Worm (Caenorhabditis elegans) whole organism, L1 larva: ENCODE data around the gene F18E3.12.
A peak's percentile ranks its signal among the peaks of the same experiment; 100 is the strongest.

ENCODE experiments used
- C16A3.4 ChIP-seq: fragments of 150-350 bp; optimal IDR thresholded peaks from 2 replicates; lab custom pipeline; 2014; ENCODE audit warnings: missing biosample characterization, missing genetic modification characterization
- F16B12.6 ChIP-seq: fragments of 150-350 bp; optimal IDR thresholded peaks from 2 replicates; lab custom pipeline; 2014; ENCODE audit warnings: missing biosample characterization, missing genetic modification characterization
- Y116A8C.19 ChIP-seq: sonication (generic microtip); optimal IDR thresholded peaks from 2 replicates; lab custom pipeline; 2016; ENCODE audit warnings: missing compliant biosample characterization, missing genetic modification characterization, borderline replicate concordance
- aha-1 ChIP-seq: fragments of 150-350 bp; optimal IDR thresholded peaks from 2 replicates; lab custom pipeline; 2014; ENCODE audit warnings: missing biosample characterization, missing genetic modification characterization
- aly-2 ChIP-seq: fragments of 150-350 bp; optimal IDR thresholded peaks from 2 replicates; lab custom pipeline; 2014; ENCODE audit warnings: missing biosample characterization, missing genetic modification characterization
- blmp-1 ChIP-seq: fragments of 150-350 bp; optimal IDR thresholded peaks from 2 replicates; lab custom pipeline; 2014; ENCODE audit warnings: missing biosample characterization, missing genetic modification characterization
- ceh-8 ChIP-seq: fragments of 200-800 bp; sonication (Bioruptor generic); optimal IDR thresholded peaks from 2 replicates; lab custom pipeline; 2018; ENCODE audit warnings: mild to moderate bottlenecking, missing genetic modification characterization, moderate library complexity, missing compliant biosample characterization
- dpl-1 ChIP-seq, 3 experiments: fragments of 150-350 bp in 2 of 3; sonication (generic microtip) in 1 of 3; optimal IDR thresholded peaks; 2 replicates each; lab custom pipeline; 2014 to 2017; ENCODE audit warnings: missing biosample characterization in 3 of 3, missing genetic modification characterization in 3 of 3, missing genetic modification reagents in 3 of 3
- efl-1 ChIP-seq, 4 experiments: fragments of 150-350 bp; optimal IDR thresholded peaks in 3 of 4; peaks in 1 of 4; 1 replicate in 1 of 4; 2 replicates in 3 of 4; lab custom pipeline; 2014; ENCODE audit warnings: missing biosample characterization in 2 of 4, missing genetic modification characterization in 2 of 4, missing genetic modification reagents in 2 of 4
- elt-3 ChIP-seq, 6 experiments: fragments of 150-350 bp in 1 of 6; sonication (generic microtip); optimal IDR thresholded peaks; 2 replicates each; lab custom pipeline; 2017 to 2018; ENCODE audit warnings: missing biosample characterization in 6 of 6, missing genetic modification characterization in 6 of 6, inconsistent platforms in 1 of 6
- fkh-4 ChIP-seq: sonication (generic microtip); optimal IDR thresholded peaks from 2 replicates; lab custom pipeline; 2016; ENCODE audit warnings: missing compliant biosample characterization, missing genetic modification characterization, borderline replicate concordance
- fkh-8 ChIP-seq: sonication (generic microtip); optimal IDR thresholded peaks from 2 replicates; lab custom pipeline; 2016; ENCODE audit warnings: mild to moderate bottlenecking, missing genetic modification characterization, missing compliant biosample characterization
- grh-1 ChIP-seq: fragments of 200-800 bp; sonication (Bioruptor generic); IDR thresholded peaks from 2 replicates; pipeline ENCODE4 v1.3.6; 2022; ENCODE audit warnings: missing genetic modification reagents, missing genetic modification characterization, missing compliant biosample characterization
- hlh-4 ChIP-seq: sonication (generic microtip); optimal IDR thresholded peaks from 2 replicates; lab custom pipeline; 2016; ENCODE audit warnings: mild to moderate bottlenecking, missing genetic modification characterization, missing compliant biosample characterization
- isw-1 ChIP-seq: fragments of 200-800 bp; sonication (Bioruptor generic); IDR thresholded peaks from 2 replicates; pipeline ENCODE4 v1.3.6; 2022; ENCODE audit warnings: missing genetic modification characterization, missing compliant biosample characterization
- jun-1 ChIP-seq: fragments of 150-350 bp; optimal IDR thresholded peaks from 2 replicates; lab custom pipeline; 2014; ENCODE audit warnings: missing biosample characterization, missing genetic modification reagents, missing genetic modification characterization
- lin-13 ChIP-seq: fragments of 150-350 bp; optimal IDR thresholded peaks from 2 replicates; lab custom pipeline; 2014; ENCODE audit warnings: missing biosample characterization, missing genetic modification reagents, missing genetic modification characterization
- lin-14 ChIP-seq: fragments of 200-800 bp; sonication (Bioruptor generic); optimal IDR thresholded peaks from 2 replicates; lab custom pipeline; 2018; ENCODE audit warnings: mild to moderate bottlenecking, missing genetic modification characterization, moderate library complexity, missing compliant biosample characterization
- lin-35 ChIP-seq, 2 experiments: fragments of 150-350 bp; optimal IDR thresholded peaks; 2 replicates each; lab custom pipeline; 2014; ENCODE audit warnings: missing biosample characterization in 2 of 2, missing genetic modification characterization in 2 of 2, missing genetic modification reagents in 2 of 2
- mab-9 ChIP-seq: fragments of 200-800 bp; sonication (Bioruptor generic); IDR thresholded peaks from 2 replicates; pipeline ENCODE4 v1.3.6; 2022; ENCODE audit warnings: missing genetic modification reagents, missing genetic modification characterization, missing compliant biosample characterization
- mdl-1 ChIP-seq, 2 experiments: fragments of 150-350 bp; optimal IDR thresholded peaks; 2 replicates each; lab custom pipeline; 2014 to 2017; ENCODE audit warnings: missing biosample characterization in 2 of 2, missing genetic modification characterization in 2 of 2, inconsistent platforms in 1 of 2
- nhr-11 ChIP-seq: fragments of 150-350 bp; optimal IDR thresholded peaks from 2 replicates; lab custom pipeline; 2014; ENCODE audit warnings: missing biosample characterization, missing genetic modification characterization
- nhr-12 ChIP-seq: sonication (generic microtip); optimal IDR thresholded peaks from 2 replicates; lab custom pipeline; 2017; ENCODE audit warnings: missing biosample characterization, missing genetic modification characterization
- nhr-19 ChIP-seq: fragments of 200-800 bp; sonication (Bioruptor generic); conservative IDR thresholded peaks from 2 replicates; pipeline ENCODE4 v1.3.6; 2022; ENCODE audit warnings: missing genetic modification characterization, missing compliant biosample characterization
- nhr-20 ChIP-seq: sonication (generic microtip); optimal IDR thresholded peaks from 2 replicates; lab custom pipeline; 2016; ENCODE audit warnings: mild to moderate bottlenecking, missing genetic modification characterization, missing compliant biosample characterization
- nhr-71 ChIP-seq: sonication (generic microtip); optimal IDR thresholded peaks from 2 replicates; lab custom pipeline; 2016; ENCODE audit warnings: mild to moderate bottlenecking, missing genetic modification characterization, moderate library complexity, missing compliant biosample characterization
- nhr-76 ChIP-seq: sonication (generic microtip); optimal IDR thresholded peaks from 2 replicates; lab custom pipeline; 2017; ENCODE audit warnings: missing biosample characterization, missing genetic modification characterization
- nhr-77 ChIP-seq: fragments of 150-350 bp; optimal IDR thresholded peaks from 2 replicates; lab custom pipeline; 2014; ENCODE audit warnings: missing biosample characterization, missing genetic modification characterization
- nhr-85 ChIP-seq: sonication (generic microtip); peaks from one replicate; lab custom pipeline; 2016; ENCODE audit warnings: missing genetic modification characterization, inconsistent platforms, missing compliant biosample characterization
- nhr-90 ChIP-seq: sonication (generic microtip); optimal IDR thresholded peaks from 2 replicates; lab custom pipeline; 2016; ENCODE audit warnings: mild to moderate bottlenecking, missing genetic modification characterization, missing compliant biosample characterization; ENCODE audit not compliant: poor library complexity
- skn-1 ChIP-seq: fragments of 150-350 bp; optimal IDR thresholded peaks from 2 replicates; lab custom pipeline; 2014; ENCODE audit warnings: missing biosample characterization, missing genetic modification characterization
- snpc-4 ChIP-seq: fragments of 150-350 bp; optimal IDR thresholded peaks from 2 replicates; lab custom pipeline; 2014; ENCODE audit warnings: missing biosample characterization, missing genetic modification characterization
- snu-23 ChIP-seq: sonication (generic microtip); optimal IDR thresholded peaks from 2 replicates; lab custom pipeline; 2016; ENCODE audit warnings: missing genetic modification characterization, missing compliant biosample characterization
- sptf-1 ChIP-seq: fragments of 150-350 bp; optimal IDR thresholded peaks from 2 replicates; lab custom pipeline; 2014; ENCODE audit warnings: missing biosample characterization, missing genetic modification characterization
- tbx-2 ChIP-seq: sonication (generic microtip); optimal IDR thresholded peaks from 2 replicates; lab custom pipeline; 2016; ENCODE audit warnings: missing genetic modification characterization, missing compliant biosample characterization
- tlp-1 ChIP-seq: fragments of 150-350 bp; optimal IDR thresholded peaks from 2 replicates; lab custom pipeline; 2014; ENCODE audit warnings: missing biosample characterization, missing genetic modification characterization
- unc-130 ChIP-seq: fragments of 150-350 bp; optimal IDR thresholded peaks from 2 replicates; lab custom pipeline; 2017; ENCODE audit warnings: missing biosample characterization, missing genetic modification characterization, inconsistent platforms
- unc-62 ChIP-seq: fragments of 150-350 bp; optimal IDR thresholded peaks from 2 replicates; lab custom pipeline; 2014; ENCODE audit warnings: missing biosample characterization, missing genetic modification reagents, missing genetic modification characterization
- unc-86 ChIP-seq: sonication (generic microtip); optimal IDR thresholded peaks from 2 replicates; lab custom pipeline; 2016; ENCODE audit warnings: missing genetic modification characterization, missing compliant biosample characterization
- xbp-1 ChIP-seq: sonication (generic microtip); optimal IDR thresholded peaks from 2 replicates; lab custom pipeline; 2016; ENCODE audit warnings: missing genetic modification characterization, missing compliant biosample characterization
- zag-1 ChIP-seq: fragments of 150-350 bp; optimal IDR thresholded peaks from 2 replicates; lab custom pipeline; 2014; ENCODE audit warnings: missing biosample characterization, missing genetic modification characterization
- zip-4 ChIP-seq: fragments of 200-800 bp; sonication (Bioruptor generic); optimal IDR thresholded peaks from 2 replicates; lab custom pipeline; 2018; ENCODE audit warnings: mild to moderate bottlenecking, missing genetic modification characterization, moderate library complexity, missing compliant biosample characterization
- ztf-4 ChIP-seq: fragments of 150-350 bp; optimal IDR thresholded peaks from 2 replicates; lab custom pipeline; 2014; ENCODE audit warnings: missing biosample characterization, missing genetic modification characterization

The F18E3.12 gene

DNA sequence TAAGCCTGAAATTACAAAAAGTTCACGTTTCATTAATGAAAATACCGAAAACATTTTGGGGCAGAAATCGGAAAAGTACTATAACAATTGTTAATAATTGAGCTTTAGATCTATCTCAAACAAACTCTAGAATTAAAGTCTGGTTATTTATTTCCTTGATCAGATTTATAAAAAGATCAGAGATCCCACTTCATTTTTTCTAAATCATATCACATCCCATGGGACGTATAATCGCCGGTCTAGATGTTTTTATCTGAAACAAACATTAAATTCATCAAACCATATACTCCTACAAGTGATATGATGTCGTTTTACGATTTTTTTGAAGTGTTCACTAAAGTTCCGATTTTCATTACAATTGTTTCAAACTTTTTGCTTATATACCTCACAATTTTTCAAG lies 3.1 kb upstream of the F18E3.12 start, which contains the start of gene str-41:
Gene str-41, plus strand, starts transcription at position 301 of the 400 bp plus-strand sequence.
- TF ChIP-seq efl-1 (optimal IDR thresholded peaks at IDR 0.05; lab: Kevin White, UChicago), result no peak
- TF ChIP-seq efl-1 (GFP tag; optimal IDR thresholded peaks at IDR 0.05 in 1 of 2; lab: Kevin White, UChicago), result peak in 1 of 2 experiments; percentile 13
- TF ChIP-seq F16B12.6 (tag; lab: Kevin White, UChicago), result no peak

DNA sequence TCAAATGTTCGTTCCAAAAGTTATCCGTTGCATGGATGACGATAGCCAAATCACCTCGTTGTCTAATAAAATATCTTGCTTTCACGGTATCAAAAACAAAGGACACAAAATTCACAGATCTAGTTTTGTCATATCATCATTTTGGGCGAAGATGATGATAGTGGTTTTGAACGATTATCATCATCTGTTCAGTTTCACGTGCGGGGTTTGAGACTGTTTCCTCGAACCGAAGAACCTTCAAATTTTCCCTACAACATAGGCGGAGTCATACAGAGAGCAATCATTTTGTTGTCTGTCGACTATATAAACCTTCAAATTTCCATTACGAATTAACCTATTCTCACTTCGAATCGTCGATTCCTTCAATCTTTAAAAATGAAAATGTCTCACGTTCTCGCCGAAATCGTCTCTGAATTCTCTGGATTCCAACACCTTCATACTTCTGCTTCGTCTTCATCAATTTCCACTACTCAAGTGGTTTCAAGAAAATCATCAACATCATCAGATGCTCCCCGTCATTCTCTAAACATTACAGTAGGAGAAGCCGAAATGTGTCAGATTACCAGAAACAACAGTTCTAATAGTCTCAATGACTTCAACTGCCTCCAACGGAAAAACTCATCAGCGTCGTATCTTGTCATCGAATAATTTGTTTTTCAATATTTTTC lies 1.5 kb upstream of the F18E3.12 start, which contains the start of gene F18E3.11:
Gene F18E3.11, plus strand, starts transcription at position 376 of the 668 bp plus-strand sequence.
- no peak for TF ChIP-seq zag-1
- 0 out of 2 replicates have a peak, but pooled peaks have one; percentile 26 for TF ChIP-seq grh-1 (GFP tag; lab: Robert Waterston, UW)
- TF ChIP-seq xbp-1, result no peak
- TF ChIP-seq snu-23 (GFP tag; lab: Kevin White, UChicago), result peak; percentile 69
- TF ChIP-seq mdl-1 (tag; optimal IDR thresholded peaks at IDR 0.05; lab: Kevin White, UChicago), result peak in 1 of 2 experiments; percentile 64
- no peak for TF ChIP-seq unc-62 (GFP tag; lab: Kevin White, UChicago)
- TF ChIP-seq nhr-85 (tag; lab: Kevin White, UChicago), result peak; percentile 90
- peak; percentile 67 for TF ChIP-seq blmp-1
- TF ChIP-seq nhr-77 (tag; lab: Kevin White, UChicago), result no peak
- no peak for TF ChIP-seq nhr-12 (tag; lab: Kevin White, UChicago)
- peak; percentile 47 for TF ChIP-seq tbx-2 (tag; lab: Kevin White, UChicago)
- no peak for TF ChIP-seq tlp-1 (tag; lab: Kevin White, UChicago)
- TF ChIP-seq efl-1 (optimal IDR thresholded peaks at IDR 0.05; lab: Kevin White, UChicago), result no peak
- peak in 1 of 2 experiments; percentile 91 for TF ChIP-seq efl-1 (GFP tag; optimal IDR thresholded peaks at IDR 0.05 in 1 of 2; lab: Kevin White, UChicago)
- TF ChIP-seq fkh-8 (tag; lab: Kevin White, UChicago), result no peak
- no peak for TF ChIP-seq ztf-4
- TF ChIP-seq aly-2 (tag; lab: Kevin White, UChicago), result no peak
- TF ChIP-seq nhr-20 (tag; lab: Kevin White, UChicago), result peak; percentile 88
- no peak for TF ChIP-seq dpl-1 (GFP tag; optimal IDR thresholded peaks at IDR 0.05; lab: Kevin White, UChicago)
- no peak for TF ChIP-seq hlh-4 (tag; lab: Kevin White, UChicago)
- peak; percentile 16 for TF ChIP-seq unc-130 (tag; lab: Kevin White, UChicago)
- TF ChIP-seq snpc-4 (tag; lab: Kevin White, UChicago), result no peak
- TF ChIP-seq nhr-71 (tag; lab: Kevin White, UChicago), result peak; percentile 74
- peak; percentile 87 for TF ChIP-seq skn-1 (tag; lab: Kevin White, UChicago)
- TF ChIP-seq nhr-19 (GFP tag; lab: Robert Waterston, UW), result peak; percentile 86
- no peak for TF ChIP-seq nhr-90
- peak in 1 of 2 experiments; percentile 26 for TF ChIP-seq lin-35 (GFP tag; optimal IDR thresholded peaks at IDR 0.05; lab: Kevin White, UChicago)
- TF ChIP-seq sptf-1 (tag; lab: Kevin White, UChicago), result no peak
- peak in 3 of 6 experiments; percentile 31 to 88 (median 60) for TF ChIP-seq elt-3 (tag; optimal IDR thresholded peaks at IDR 0.05; lab: Kevin White, UChicago)
- TF ChIP-seq, all 84 proteins: peak for 14

- TF ChIP-seq lin-14 (GFP tag; lab: Kevin White, UChicago) (peak; percentile 71), unc-130 (tag; lab: Kevin White, UChicago) (peak; percentile 32), C16A3.4 (tag; lab: Kevin White, UChicago) (peak; percentile 43), mab-9 (GFP tag; lab: Robert Waterston, UW) (no peak), nhr-90 (peak; percentile 78), ceh-8 (no peak), ztf-4 (peak; percentile 50), blmp-1 (peak; percentile 90), elt-3 (tag; optimal IDR thresholded peaks at IDR 0.05; lab: Kevin White, UChicago) (peak in 5 of 6 experiments; percentile 43 to 97 (median 69)), unc-86 (tag; lab: Kevin White, UChicago) (no peak), nhr-11 (no peak), zip-4 (no peak), nhr-85 (tag; lab: Kevin White, UChicago) (peak; percentile 98), aha-1 (no peak), fkh-4 (tag; lab: Kevin White, UChicago) (no peak), jun-1 (tag; lab: Kevin White, UChicago) (peak; percentile 7), tbx-2 (tag; lab: Kevin White, UChicago) (peak; percentile 70), grh-1 (GFP tag; lab: Robert Waterston, UW) (peak; percentile 53; the same call in 1 of the 2 replicates), fkh-8 (tag; lab: Kevin White, UChicago) (no peak), Y116A8C.19 (tag; lab: Kevin White, UChicago) (no peak), lin-35 (GFP tag; optimal IDR thresholded peaks at IDR 0.05; lab: Kevin White, UChicago) (peak in 1 of 2 experiments; percentile 69), isw-1 (GFP tag; lab: Robert Waterston, UW) (no peak), skn-1 (tag; lab: Kevin White, UChicago) (peak; percentile 65), nhr-71 (tag; lab: Kevin White, UChicago) (peak; percentile 88), mdl-1 (tag; optimal IDR thresholded peaks at IDR 0.05; lab: Kevin White, UChicago) (peak in 1 of 2 experiments; percentile 83), lin-13 (no peak), nhr-19 (GFP tag; lab: Robert Waterston, UW) (peak; percentile 97), nhr-20 (tag; lab: Kevin White, UChicago) (peak; percentile 95), nhr-76 (tag; lab: Kevin White, UChicago) (no peak)
Measured at ce11 chrV:7415780-7416428, 1.1 kb downstream of the F18E3.12 start, which contains the start of gene F18E3.13. TSS of gene F18E3.13 (plus strand) at chrV:7416164.
